Worm (Caenorhabditis elegans): ENCODE measurements around the gene F58A4.1.

- TF ChIP-seq ama-1 (optimal IDR thresholded peaks at IDR 0.05) (no peak), ceh-13 (GFP tag; optimal IDR thresholded peaks at IDR 0.05) (no peak), ets-7 (tag; optimal IDR thresholded peaks at IDR 0.05) (no peak), hnd-1 (tag; optimal IDR thresholded peaks at IDR 0.05) (no peak), flt-1 (GFP tag; IDR thresholded peaks at IDR 0.05) (no peak), F13C5.2 (tag; optimal IDR thresholded peaks at IDR 0.05) (no peak), tbx-37 (GFP tag; conservative IDR thresholded peaks at IDR 0.05) (no peak), tbx-11 (GFP tag; IDR thresholded peaks at IDR 0.05) (no peak), ceh-36 (tag; optimal IDR thresholded peaks at IDR 0.05) (no peak), hmg-4 (GFP tag; optimal IDR thresholded peaks at IDR 0.05) (no peak), sea-1 (GFP tag; conservative IDR thresholded peaks at IDR 0.05) (no peak), B0310.2 (tag; optimal IDR thresholded peaks at IDR 0.05) (no peak), hmbx-1 (tag; optimal IDR thresholded peaks at IDR 0.05) (no peak)
These were observed 18.0 kb upstream of the F58A4.1 start, which contains the start of gene ced-7 for ce11 chrIII:9580039-9580891.

All from whole organism, early embryonic.